Worm (Caenorhabditis elegans): ENCODE results near the gene mans-2.

Gene mans-2

ce11 chrV:12002866-12003485 lies 17.7 kb upstream of the mans-2 start, which contains the start of gene cpr-9:
cpr-9 (plus strand) TSS chrV:12003053.
- TF ChIP-seq nhr-12 (tag; optimal IDR thresholded peaks at IDR 0.05) (no peak), skn-1 (tag; optimal IDR thresholded peaks at IDR 0.05) (no peak), R02D3.7 (tag; optimal IDR thresholded peaks at IDR 0.05) (no peak), lin-11 (tag; optimal IDR thresholded peaks at IDR 0.05) (no peak), nhr-21 (tag; optimal IDR thresholded peaks at IDR 0.05) (no peak), crh-2 (tag; optimal IDR thresholded peaks at IDR 0.05) (peak; percentile 37), ama-1 (optimal IDR thresholded peaks at IDR 0.05) (no peak), F13H6.1 (tag; optimal IDR thresholded peaks at IDR 0.05) (no peak), nhr-11 (tag; optimal IDR thresholded peaks at IDR 0.05) (no peak), gmeb-1 (tag; optimal IDR thresholded peaks at IDR 0.05) (peak; percentile 34), snpc-4 (tag; optimal IDR thresholded peaks at IDR 0.05) (no peak), ztf-1 (GFP tag; conservative IDR thresholded peaks at IDR 0.05) (no peak), fos-1 (tag; optimal IDR thresholded peaks at IDR 0.05) (peak; percentile 46), nhr-10 (tag; optimal IDR thresholded peaks at IDR 0.05) (no peak), sma-3 (GFP tag; optimal IDR thresholded peaks at IDR 0.05) (no peak), nhr-129 (tag; optimal IDR thresholded peaks at IDR 0.05) (no peak), ztf-11 (tag; optimal IDR thresholded peaks at IDR 0.05) (no peak), mbf-1 (tag; optimal IDR thresholded peaks at IDR 0.05) (no peak), nhr-23 (tag; optimal IDR thresholded peaks at IDR 0.05) (no peak), alr-1 (tag; optimal IDR thresholded peaks at IDR 0.05) (no peak), ztf-4 (tag; optimal IDR thresholded peaks at IDR 0.05) (no peak), nhr-77 (tag; optimal IDR thresholded peaks at IDR 0.05) (no peak), nhr-25 (tag; optimal IDR thresholded peaks at IDR 0.05) (no peak), sma-9 (GFP tag; optimal IDR thresholded peaks at IDR 0.05) (peak; percentile 52), sma-9 (tag; optimal IDR thresholded peaks at IDR 0.05) (no peak), peb-1 (tag; optimal IDR thresholded peaks at IDR 0.05) (no peak), elt-1 (tag; optimal IDR thresholded peaks at IDR 0.05) (no peak), mdl-1 (tag; optimal IDR thresholded peaks at IDR 0.05) (peak in 1 of 2 experiments; percentile 19), C34F6.9 (tag; optimal IDR thresholded peaks at IDR 0.05) (no peak), egl-27 (tag; optimal IDR thresholded peaks at IDR 0.05) (no peak), unc-39 (tag; optimal IDR thresholded peaks at IDR 0.05) (no peak)

ce11 chrV:12001747-12002456 lies 16.6 kb upstream of the mans-2 start, which contains the start of gene gcy-33:
gcy-33 (minus strand) TSS chrV:12001797.
- TF ChIP-seq blmp-1 (tag; optimal IDR thresholded peaks at IDR 0.05; ENCODE audit: insufficient read depth) = no peak
- no peak for TF ChIP-seq mbf-1 (tag; optimal IDR thresholded peaks at IDR 0.05)
- TF ChIP-seq nhr-237 (tag; optimal IDR thresholded peaks at IDR 0.05) = no peak
- peak; percentile 74 for TF ChIP-seq nhr-11 (tag; optimal IDR thresholded peaks at IDR 0.05)
- no peak for TF ChIP-seq alr-1 (tag; optimal IDR thresholded peaks at IDR 0.05)
- TF ChIP-seq fos-1 (tag; optimal IDR thresholded peaks at IDR 0.05) = peak; percentile 69
- peak; percentile 87 for TF ChIP-seq sma-3 (GFP tag; optimal IDR thresholded peaks at IDR 0.05)
- peak; percentile 85 for TF ChIP-seq crh-2 (tag; optimal IDR thresholded peaks at IDR 0.05)
- TF ChIP-seq elt-1 (tag; optimal IDR thresholded peaks at IDR 0.05) = no peak
- no peak for TF ChIP-seq ama-1 (optimal IDR thresholded peaks at IDR 0.05)
- TF ChIP-seq nhr-129 (tag; optimal IDR thresholded peaks at IDR 0.05) = peak; percentile 93
- TF ChIP-seq unc-39 (tag; optimal IDR thresholded peaks at IDR 0.05) = no peak
- TF ChIP-seq ztf-11 (tag; optimal IDR thresholded peaks at IDR 0.05) = no peak
- TF ChIP-seq nhr-12 (tag; optimal IDR thresholded peaks at IDR 0.05) = no peak
- peak; percentile 1 for TF ChIP-seq nhr-10 (tag; optimal IDR thresholded peaks at IDR 0.05)
- peak; percentile 59 to 76 for TF ChIP-seq lsy-2 (tag; optimal IDR thresholded peaks at IDR 0.05)
- no peak for TF ChIP-seq nhr-6 (tag; optimal IDR thresholded peaks at IDR 0.05)
- peak; percentile 39 for TF ChIP-seq peb-1 (tag; optimal IDR thresholded peaks at IDR 0.05)
- peak; percentile 82 for TF ChIP-seq lin-13 (GFP tag; optimal IDR thresholded peaks at IDR 0.05)
- peak; percentile 73 for TF ChIP-seq lin-11 (tag; optimal IDR thresholded peaks at IDR 0.05)
- peak; percentile 55 for TF ChIP-seq mab-5 (tag; optimal IDR thresholded peaks at IDR 0.05)
- TF ChIP-seq elt-3 (tag; optimal IDR thresholded peaks at IDR 0.05) = no peak
- no peak for TF ChIP-seq ztf-4 (tag; optimal IDR thresholded peaks at IDR 0.05)
- TF ChIP-seq unc-55 (GFP tag; optimal IDR thresholded peaks at IDR 0.05) = peak; percentile 61
- TF ChIP-seq aly-2 (tag; optimal IDR thresholded peaks at IDR 0.05) = no peak
- TF ChIP-seq Y55F3AM.14 (GFP tag; optimal IDR thresholded peaks at IDR 0.05) = peak; percentile 65
- TF ChIP-seq mdl-1 (tag; optimal IDR thresholded peaks at IDR 0.05) = peak; percentile 14 to 70
- TF ChIP-seq nhr-21 (tag; optimal IDR thresholded peaks at IDR 0.05) = peak; percentile 84
- TF ChIP-seq ceh-16 (tag; optimal IDR thresholded peaks at IDR 0.05) = peak; percentile 39
- TF ChIP-seq F13H6.1 (tag; optimal IDR thresholded peaks at IDR 0.05) = peak; percentile 79
- TF ChIP-seq lin-39 (tag; optimal IDR thresholded peaks at IDR 0.05) = no peak
- no peak for TF ChIP-seq dmd-4 (tag; optimal IDR thresholded peaks at IDR 0.05)
- TF ChIP-seq snpc-4 (tag; optimal IDR thresholded peaks at IDR 0.05) = peak; percentile 52
- TF ChIP-seq skn-1 (tag; optimal IDR thresholded peaks at IDR 0.05) = no peak
- peak; percentile 49 for TF ChIP-seq C34F6.9 (tag; optimal IDR thresholded peaks at IDR 0.05)
- TF ChIP-seq ceh-82 (tag; optimal IDR thresholded peaks at IDR 0.05) = no peak
- peak; percentile 79 for TF ChIP-seq gmeb-1 (tag; optimal IDR thresholded peaks at IDR 0.05)
- no peak for TF ChIP-seq unc-62 (GFP tag; optimal IDR thresholded peaks at IDR 0.05)
- no peak for TF ChIP-seq ZK546.5 (tag; optimal IDR thresholded peaks at IDR 0.05)
- TF ChIP-seq zag-1 (tag; optimal IDR thresholded peaks at IDR 0.05) = peak; percentile 5
- peak; percentile 84 for TF ChIP-seq sma-9 (GFP tag; optimal IDR thresholded peaks at IDR 0.05)
- TF ChIP-seq sma-9 (tag; optimal IDR thresholded peaks at IDR 0.05) = no peak
